Worm (Caenorhabditis elegans) whole organism, L4 larva: ENCODE measurements around the gene C53B7.3.

Experiments
- F37D6.2 ChIP-seq: sonication (generic microtip); optimal IDR thresholded peaks from 2 replicates; lab custom pipeline; 2016; ENCODE audit warnings: mild to moderate bottlenecking, missing genetic modification characterization, missing compliant biosample characterization
- R02D3.7 ChIP-seq: fragments of 150-350 bp; sonication (generic microtip); optimal IDR thresholded peaks from 3 replicates; lab custom pipeline; 2014; ENCODE audit warnings: missing biosample characterization, missing genetic modification characterization
- T20F7.1 ChIP-seq: fragments of 200-800 bp; sonication (Bioruptor generic); optimal IDR thresholded peaks from 2 replicates; lab custom pipeline; 2018; ENCODE audit warnings: mild to moderate bottlenecking, missing genetic modification characterization, missing compliant biosample characterization
- T26A8.4 ChIP-seq: fragments of 200-800 bp; sonication (Bioruptor generic); IDR thresholded peaks from 2 replicates; pipeline ENCODE4 v1.3.6; 2022; ENCODE audit warnings: missing genetic modification characterization, missing compliant biosample characterization
- ZK546.5 ChIP-seq, 2 experiments: sonication (generic microtip); optimal IDR thresholded peaks; 2 replicates each; lab custom pipeline; 2017; ENCODE audit warnings: missing biosample characterization in 2 of 2, missing genetic modification characterization in 2 of 2
- aha-1 ChIP-seq: fragments of 150-350 bp; peaks from one replicate; lab custom pipeline; 2014; ENCODE audit warnings: missing biosample characterization, missing genetic modification characterization
- aly-2 ChIP-seq: sonication (generic microtip); optimal IDR thresholded peaks from 2 replicates; lab custom pipeline; 2018; ENCODE audit warnings: missing biosample characterization, missing genetic modification characterization
- ceh-82 ChIP-seq: sonication (generic microtip); optimal IDR thresholded peaks from 2 replicates; lab custom pipeline; 2017; ENCODE audit warnings: missing biosample characterization, missing genetic modification characterization
- cey-2 ChIP-seq: sonication (generic microtip); optimal IDR thresholded peaks from 3 replicates; lab custom pipeline; 2017; ENCODE audit warnings: missing genetic modification characterization, mild to moderate bottlenecking, missing compliant biosample characterization, antibody characterized with exemption, borderline replicate concordance; ENCODE audit not compliant: insufficient read depth
- ctbp-1 ChIP-seq: fragments of 200-800 bp; sonication (Bioruptor generic); IDR thresholded peaks from 2 replicates; pipeline ENCODE4 v1.3.6; 2022; ENCODE audit warnings: missing genetic modification reagents, missing genetic modification characterization, missing compliant biosample characterization
- daf-16 ChIP-seq, 3 experiments: sonication (generic microtip); optimal IDR thresholded peaks; 2 replicates each; lab custom pipeline; 2016 to 2017; ENCODE audit warnings: missing genetic modification characterization in 3 of 3, missing genetic modification reagents in 3 of 3, mild to moderate bottlenecking in 2 of 3, missing compliant biosample characterization in 2 of 3, missing biosample characterization in 1 of 3, moderate library complexity in 1 of 3
- dmd-9 ChIP-seq: fragments of 200-800 bp; sonication (Bioruptor generic); IDR thresholded peaks from 2 replicates; pipeline ENCODE4 v1.3.6; 2022; ENCODE audit warnings: missing genetic modification reagents, missing genetic modification characterization, missing compliant biosample characterization
- duxl-1 ChIP-seq: sonication (generic microtip); optimal IDR thresholded peaks from 2 replicates; lab custom pipeline; 2016; ENCODE audit warnings: mild to moderate bottlenecking, missing genetic modification characterization, moderate library complexity, missing compliant biosample characterization; ENCODE audit not compliant: poor library complexity
- fos-1 ChIP-seq: fragments of 150-350 bp; optimal IDR thresholded peaks from 2 replicates; lab custom pipeline; 2014; ENCODE audit warnings: missing biosample characterization, missing genetic modification characterization
- gei-8 ChIP-seq: fragments of 200-800 bp; sonication (Bioruptor generic); optimal IDR thresholded peaks from 2 replicates; lab custom pipeline; 2018; ENCODE audit warnings: mild to moderate bottlenecking, missing genetic modification characterization, missing compliant biosample characterization
- hlh-11 ChIP-seq: fragments of 200-800 bp; sonication (Bioruptor generic); optimal IDR thresholded peaks from 2 replicates; lab custom pipeline; 2018; ENCODE audit warnings: mild to moderate bottlenecking, missing genetic modification characterization, missing compliant biosample characterization
- hlh-30 ChIP-seq: sonication (generic microtip); optimal IDR thresholded peaks from 2 replicates; lab custom pipeline; 2017; ENCODE audit warnings: antibody characterized with exemption, mild to moderate bottlenecking, missing genetic modification characterization, missing compliant biosample characterization; ENCODE audit not compliant: insufficient read depth
- lin-15B ChIP-seq: fragments of 150-350 bp; sonication (generic microtip); optimal IDR thresholded peaks from 3 replicates; lab custom pipeline; 2014; ENCODE audit warnings: missing biosample characterization, missing genetic modification characterization
- madf-5 ChIP-seq, 2 experiments: fragments of 200-800 bp; sonication (Bioruptor generic); IDR thresholded peaks; 2 replicates each; pipeline ENCODE4 v1.3.6; 2022; ENCODE audit warnings: missing compliant biosample characterization in 2 of 2, missing genetic modification characterization in 2 of 2
- madf-9 ChIP-seq: fragments of 200-800 bp; sonication (Bioruptor generic); conservative IDR thresholded peaks from 2 replicates; pipeline ENCODE4 v1.3.6; 2022; ENCODE audit warnings: missing genetic modification reagents, missing genetic modification characterization, missing compliant biosample characterization
- mep-1 ChIP-seq: fragments of 150-350 bp; sonication (generic microtip); optimal IDR thresholded peaks from 3 replicates; lab custom pipeline; 2014; ENCODE audit warnings: missing biosample characterization, missing genetic modification characterization
- mes-2 ChIP-seq: sonication (generic microtip); optimal IDR thresholded peaks from 2 replicates; lab custom pipeline; 2016; ENCODE audit warnings: missing genotype, mild to moderate bottlenecking, missing genetic modification characterization, missing compliant biosample characterization; ENCODE audit not compliant: poor library complexity, severe bottlenecking
- nhr-10 ChIP-seq: fragments of 150-350 bp; optimal IDR thresholded peaks from 2 replicates; lab custom pipeline; 2014; ENCODE audit warnings: missing biosample characterization, missing genetic modification characterization
- nhr-11 ChIP-seq: fragments of 150-350 bp; optimal IDR thresholded peaks from 2 replicates; lab custom pipeline; 2014; ENCODE audit warnings: missing biosample characterization, missing genetic modification characterization
- nhr-28 ChIP-seq: fragments of 150-350 bp; optimal IDR thresholded peaks from 2 replicates; lab custom pipeline; 2014; ENCODE audit warnings: missing biosample characterization, missing genetic modification characterization
- nhr-48 ChIP-seq: sonication (generic microtip); optimal IDR thresholded peaks from 2 replicates; lab custom pipeline; 2016; ENCODE audit warnings: mild to moderate bottlenecking, missing genetic modification characterization, missing compliant biosample characterization
- nhr-76 ChIP-seq: fragments of 150-350 bp; optimal IDR thresholded peaks from 2 replicates; lab custom pipeline; 2014; ENCODE audit warnings: missing biosample characterization, missing genetic modification characterization
- pha-4 ChIP-seq, 2 experiments: fragments of 150-350 bp in 1 of 2; fragments of 200-800 bp in 1 of 2; sonication (Bioruptor generic) in 1 of 2; IDR thresholded peaks in 1 of 2; optimal IDR thresholded peaks in 1 of 2; 2 replicates each; pipeline versions ENCODE4 v1.3.6 to Lab custom; 2014 to 2022; ENCODE audit warnings: missing genetic modification characterization in 2 of 2, missing genetic modification reagents in 2 of 2, missing biosample characterization in 1 of 2, missing compliant biosample characterization in 1 of 2
- tra-1 ChIP-seq: fragments of 200-800 bp; sonication (Bioruptor generic); IDR thresholded peaks from 2 replicates; pipeline ENCODE4 v1.3.6; 2022; ENCODE audit warnings: missing genetic modification reagents, missing genetic modification characterization, missing compliant biosample characterization
- unc-62 ChIP-seq, 3 experiments: fragments of 150-350 bp in 1 of 3; sonication (generic microtip); optimal IDR thresholded peaks in 2 of 3; peaks in 1 of 3; 1 replicate in 1 of 3; 2 replicates in 2 of 3; lab custom pipeline; 2014 to 2017; ENCODE audit warnings: missing biosample characterization in 3 of 3, missing genetic modification characterization in 3 of 3, missing genetic modification reagents in 3 of 3, missing genotype in 1 of 3
- vab-7 ChIP-seq: fragments of 200-800 bp; sonication (Bioruptor generic); IDR thresholded peaks from 2 replicates; pipeline ENCODE4 v1.3.6; 2022; ENCODE audit warnings: missing genetic modification reagents, missing genetic modification characterization, missing compliant biosample characterization
- zag-1 ChIP-seq: fragments of 150-350 bp; optimal IDR thresholded peaks from 2 replicates; lab custom pipeline; 2014; ENCODE audit warnings: missing biosample characterization, missing genetic modification characterization
- zfp-2 ChIP-seq: sonication (generic microtip); optimal IDR thresholded peaks from 2 replicates; lab custom pipeline; 2016; ENCODE audit warnings: mild to moderate bottlenecking, missing genetic modification characterization, missing compliant biosample characterization
- zip-11 ChIP-seq: fragments of 200-800 bp; sonication (Bioruptor generic); IDR thresholded peaks from 2 replicates; pipeline ENCODE4 v1.3.6; 2022; ENCODE audit warnings: missing genetic modification characterization, missing compliant biosample characterization
- zip-2 ChIP-seq: fragments of 150-350 bp; optimal IDR thresholded peaks from 2 replicates; lab custom pipeline; 2014; ENCODE audit warnings: missing biosample characterization, missing genetic modification characterization
- ztf-11 ChIP-seq: fragments of 150-350 bp; optimal IDR thresholded peaks from 2 replicates; lab custom pipeline; 2014; ENCODE audit warnings: missing biosample characterization, missing genetic modification characterization

Gene C53B7.3

DNA sequence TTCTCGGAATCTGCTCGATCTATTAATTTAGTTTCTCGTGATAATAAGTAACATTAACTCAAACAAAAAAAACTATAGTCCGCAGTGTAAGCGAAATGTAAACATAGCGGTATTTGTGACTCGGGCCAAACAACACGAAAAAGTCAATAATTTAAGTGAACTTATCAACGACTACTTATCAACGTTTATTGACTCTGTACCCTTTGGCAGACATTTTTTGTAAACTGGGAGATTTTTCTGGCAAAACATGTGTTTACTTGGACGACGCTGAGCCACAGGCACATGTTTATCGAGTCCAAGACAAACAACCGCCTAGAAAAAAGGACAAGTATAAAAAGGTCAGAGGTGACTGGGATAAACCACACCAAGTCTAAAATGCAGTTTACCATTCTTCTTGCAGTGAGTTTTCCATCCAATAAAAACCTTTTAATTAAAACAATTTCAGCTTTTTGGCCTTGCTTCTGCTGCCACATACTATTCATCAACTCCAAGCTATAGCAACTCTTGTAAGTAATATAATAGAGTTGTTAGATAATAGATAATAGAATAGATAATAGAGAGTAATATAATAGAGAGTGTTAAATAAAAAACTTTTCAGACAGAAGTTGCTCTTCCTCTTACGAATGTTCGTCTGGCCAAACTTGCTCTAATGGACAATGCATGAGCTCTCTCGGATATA lies at the start of gene C53B7.3:
Gene C53B7.3, plus strand, starts transcription at position 362 of the 679 bp plus-strand sequence.
- TF ChIP-seq zip-11 (GFP tag; lab: Robert Waterston, UW) (no peak), T26A8.4 (no peak), zag-1 (tag; lab: Kevin White, UChicago) (no peak), lin-15B (tag; lab: Kevin White, UChicago) (no peak), gei-8 (GFP tag; lab: Kevin White, UChicago) (no peak), nhr-11 (tag; lab: Kevin White, UChicago) (no peak), R02D3.7 (tag; lab: Kevin White, UChicago) (no peak), nhr-48 (tag; lab: Kevin White, UChicago) (no peak), daf-16 (GFP tag; optimal IDR thresholded peaks at IDR 0.05; lab: Kevin White, UChicago) (peak in 1 of 2 experiments; percentile 78), daf-16 (tag; optimal IDR thresholded peaks at IDR 0.05; lab: Kevin White, UChicago) (no peak), unc-62 (GFP tag; optimal IDR thresholded peaks at IDR 0.05 in 1 of 2; lab: Kevin White, UChicago) (peak in 1 of 2 experiments; percentile 92), unc-62 (tag; optimal IDR thresholded peaks at IDR 0.05; lab: Kevin White, UChicago) (no peak), madf-5 (GFP tag; IDR thresholded peaks at IDR 0.05; lab: Robert Waterston, UW) (no peak), mep-1 (tag; lab: Kevin White, UChicago) (no peak), madf-9 (no peak), ZK546.5 (tag; optimal IDR thresholded peaks at IDR 0.05; lab: Kevin White, UChicago) (no peak), pha-4 (GFP tag; IDR thresholded peaks at IDR 0.05; lab: Robert Waterston, UW) (no peak), pha-4 (tag; optimal IDR thresholded peaks at IDR 0.05; lab: Kevin White, UChicago) (peak; percentile 44), ceh-82 (tag; lab: Kevin White, UChicago) (no peak), fos-1 (tag; lab: Kevin White, UChicago) (no peak)

DNA sequence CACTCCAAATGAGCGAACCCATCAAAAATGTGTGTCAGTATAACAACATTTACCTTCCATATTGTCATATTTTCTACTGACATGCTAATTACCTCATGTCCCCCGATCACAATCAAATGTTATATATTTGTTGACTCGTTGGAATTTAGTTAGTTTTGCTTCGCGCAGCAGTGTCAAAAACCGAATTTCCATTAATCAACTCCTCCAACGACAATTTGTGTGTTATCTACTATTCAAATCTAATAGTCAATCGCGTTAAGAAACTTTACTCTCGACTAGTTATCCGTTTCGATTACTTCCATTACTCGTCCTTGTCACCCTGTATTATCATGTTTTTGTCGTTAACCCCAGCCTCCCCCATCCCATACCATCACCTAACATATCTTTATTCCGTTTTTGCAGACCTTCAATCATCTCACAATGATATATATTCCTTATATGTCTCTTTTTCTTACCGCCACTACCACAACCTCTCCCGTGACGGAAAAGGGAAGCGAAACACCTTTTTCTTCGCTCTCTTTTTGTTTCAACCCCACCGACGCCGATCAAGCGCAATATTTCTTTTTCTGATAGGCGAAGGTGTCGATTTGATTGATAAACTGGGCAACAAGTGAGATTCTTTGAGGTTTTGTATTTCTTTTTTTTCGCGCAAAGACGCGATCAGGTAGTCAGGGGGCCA lies 48.6 kb upstream of the C53B7.3 start:
- TF ChIP-seq zip-2 (no peak), hlh-30 (tag; lab: Kevin White, UChicago) (peak; percentile 20), cey-2 (tag; lab: Kevin White, UChicago) (no peak), dmd-9 (GFP tag; lab: Robert Waterston, UW) (no peak), ztf-11 (tag; lab: Kevin White, UChicago) (no peak), duxl-1 (tag; lab: Kevin White, UChicago) (no peak), F37D6.2 (tag; lab: Kevin White, UChicago) (no peak), aly-2 (tag; lab: Kevin White, UChicago) (no peak), ctbp-1 (GFP tag; lab: Robert Waterston, UW) (no peak), nhr-28 (tag; lab: Kevin White, UChicago) (peak; percentile 20), nhr-10 (tag; lab: Kevin White, UChicago) (no peak), mep-1 (tag; lab: Kevin White, UChicago) (no peak), vab-7 (GFP tag; lab: Robert Waterston, UW) (no peak), tra-1 (GFP tag; lab: Robert Waterston, UW) (peak; percentile 56; the same call in 1 of the 2 replicates), nhr-76 (no peak), mes-2 (tag; lab: Kevin White, UChicago) (peak; percentile 26), hlh-11 (tag; lab: Kevin White, UChicago) (peak; percentile 25)

ce11 chrX:6799776-6800175 lies 44.8 kb upstream of the C53B7.3 start, which contains the start of gene M03A8.3:
TSS of gene M03A8.3 (plus strand) at chrX:6800053.
- no peak for TF ChIP-seq zfp-2 (tag; lab: Kevin White, UChicago)
- TF ChIP-seq T20F7.1 (GFP tag; lab: Kevin White, UChicago), result no peak
- TF ChIP-seq hlh-11 (tag; lab: Kevin White, UChicago), result peak; percentile 19
- peak; percentile 71 for TF ChIP-seq aha-1 (tag; lab: Kevin White, UChicago)
- TF ChIP-seq ztf-11 (tag; lab: Kevin White, UChicago), result no peak
- TF ChIP-seq ceh-82 (tag; lab: Kevin White, UChicago), result no peak
